Fruit fly (Drosophila melanogaster) whole organism: ENCODE results near the gene PAPLA1.

Source experiments
- CG8478 ChIP-seq: fragments of >200 bp; optimal IDR thresholded peaks from 2 replicates; lab custom pipeline; 2018; ENCODE audit warnings: inconsistent platforms
- pan ChIP-seq: fragments of >200 bp; optimal IDR thresholded peaks from 2 replicates; lab custom pipeline; 2017
- psq ChIP-seq: fragments of >200 bp; optimal IDR thresholded peaks from 2 replicates; lab custom pipeline; 2017
- usp ChIP-seq: fragments of >200 bp; optimal IDR thresholded peaks from 2 replicates; lab custom pipeline; 2017; ENCODE audit warnings: missing biosample characterization, missing genetic modification characterization, mixed read lengths

- TF ChIP-seq usp (no peak), pan (lab: Kevin White, UChicago) (no peak), CG8478 (lab: Kevin White, UChicago) (no peak), psq (lab: Kevin White, UChicago) (no peak)
Observed at dm6 chr2L:8198757-8199156, 39.3 kb upstream of the PAPLA1 start, which contains the start of gene PGAP5.
